Worm (Caenorhabditis elegans): Measurements from ENCODE around the gene fbxb-43.

ce11 chrII:1567646-1568045 lies 31.6 kb downstream of the fbxb-43 start, which contains the start of gene K05F6.8:
- TF ChIP-seq mxl-2 (GFP tag; conservative IDR thresholded peaks at IDR 0.05) (no peak), nhr-11 (tag; optimal IDR thresholded peaks at IDR 0.05) (no peak), unc-39 (tag; optimal IDR thresholded peaks at IDR 0.05) (no peak), fos-1 (tag; optimal IDR thresholded peaks at IDR 0.05) (no peak), lsy-2 (tag; optimal IDR thresholded peaks at IDR 0.05) (no peak), snpc-4 (tag; optimal IDR thresholded peaks at IDR 0.05) (no peak)

Data from whole organism, L4 larva.